Worm (Caenorhabditis elegans) whole organism, young adult: ENCODE measurements around the gene ttr-37.

Experiments
- F37B4.10 ChIP-seq: fragments of 200-800 bp; sonication (Bioruptor generic); IDR thresholded peaks from 2 replicates; pipeline ENCODE4 v1.3.6; 2022; ENCODE audit warnings: missing genetic modification characterization, missing compliant biosample characterization
- F52B5.7 ChIP-seq: sonication (generic microtip); optimal IDR thresholded peaks from 2 replicates; lab custom pipeline; 2016; ENCODE audit warnings: mild to moderate bottlenecking, missing genetic modification characterization, missing compliant biosample characterization
- F55B11.4 ChIP-seq: sonication (generic microtip); optimal IDR thresholded peaks from 2 replicates; lab custom pipeline; 2016; ENCODE audit warnings: missing compliant biosample characterization, missing genetic modification characterization, borderline replicate concordance; ENCODE audit not compliant: insufficient read depth
- Y67H2A.10 ChIP-seq: fragments of 200-800 bp; sonication (Bioruptor generic); conservative IDR thresholded peaks from 2 replicates; pipeline ENCODE4 v1.3.6; 2022; ENCODE audit warnings: missing genetic modification reagents, missing genetic modification characterization, missing compliant biosample characterization
- Y79H2A.3 ChIP-seq: fragments of 200-800 bp; sonication (Bioruptor generic); conservative IDR thresholded peaks from 2 replicates; pipeline ENCODE4 v1.3.6; 2022; ENCODE audit warnings: missing genetic modification reagents, missing genetic modification characterization, missing compliant biosample characterization
- ZK185.1 ChIP-seq: sonication (generic microtip); optimal IDR thresholded peaks from 2 replicates; lab custom pipeline; 2016; ENCODE audit warnings: mild to moderate bottlenecking, missing genetic modification characterization, missing compliant biosample characterization; ENCODE audit not compliant: poor library complexity, severe bottlenecking
- akir-1 ChIP-seq: fragments of 200-800 bp; sonication (Bioruptor generic); optimal IDR thresholded peaks from 2 replicates; lab custom pipeline; 2018; ENCODE audit warnings: mild to moderate bottlenecking, missing genetic modification characterization, moderate library complexity, missing compliant biosample characterization
- aptf-2 ChIP-seq: fragments of 200-800 bp; sonication (Bioruptor generic); conservative IDR thresholded peaks from 2 replicates; pipeline ENCODE4 v1.3.6; 2022; ENCODE audit warnings: missing genetic modification reagents, missing genetic modification characterization, missing compliant biosample characterization
- aptf-3 ChIP-seq: fragments of 200-800 bp; sonication (Bioruptor generic); IDR thresholded peaks from 2 replicates; pipeline ENCODE4 v1.3.6; 2022; ENCODE audit warnings: missing genetic modification characterization, missing compliant biosample characterization
- attf-6 ChIP-seq: fragments of 200-800 bp; sonication (Bioruptor generic); IDR thresholded peaks from 2 replicates; pipeline ENCODE4 v1.3.6; 2022; ENCODE audit warnings: missing genetic modification reagents, missing genetic modification characterization, missing compliant biosample characterization
- bed-2 ChIP-seq: fragments of 200-800 bp; sonication (Bioruptor generic); IDR thresholded peaks from 2 replicates; pipeline ENCODE4 v1.3.6; 2022; ENCODE audit warnings: missing genetic modification reagents, missing genetic modification characterization, missing compliant biosample characterization
- ccch-3 ChIP-seq: fragments of 200-800 bp; sonication (Bioruptor generic); optimal IDR thresholded peaks from 2 replicates; lab custom pipeline; 2018; ENCODE audit warnings: mild to moderate bottlenecking, missing genetic modification characterization, missing compliant biosample characterization
- cebp-2 ChIP-seq: fragments of 200-800 bp; sonication (Bioruptor generic); IDR thresholded peaks from 2 replicates; pipeline ENCODE4 v1.3.6; 2022; ENCODE audit warnings: missing genetic modification characterization, missing compliant biosample characterization
- dox-1 ChIP-seq: fragments of 200-800 bp; sonication (Bioruptor generic); IDR thresholded peaks from 2 replicates; pipeline ENCODE4 v1.3.6; 2022; ENCODE audit warnings: missing genetic modification reagents, missing genetic modification characterization, missing compliant biosample characterization
- dpff-1 ChIP-seq: sonication (generic microtip); optimal IDR thresholded peaks from 2 replicates; lab custom pipeline; 2017; ENCODE audit warnings: mild to moderate bottlenecking, missing genetic modification characterization, missing compliant biosample characterization
- fkh-3 ChIP-seq: sonication (generic microtip); optimal IDR thresholded peaks from 2 replicates; lab custom pipeline; 2016; ENCODE audit warnings: mild to moderate bottlenecking, missing genetic modification characterization, missing compliant biosample characterization
- gei-17 ChIP-seq: fragments of 200-800 bp; sonication (Bioruptor generic); optimal IDR thresholded peaks from 2 replicates; lab custom pipeline; 2018; ENCODE audit warnings: mild to moderate bottlenecking, missing genetic modification characterization, missing compliant biosample characterization
- hmg-1.2 ChIP-seq: fragments of 200-800 bp; sonication (Bioruptor generic); IDR thresholded peaks from 2 replicates; pipeline ENCODE4 v1.3.6; 2022; ENCODE audit warnings: missing genetic modification reagents, missing genetic modification characterization, missing compliant biosample characterization
- hmg-20 ChIP-seq: fragments of 200-800 bp; sonication (Bioruptor generic); IDR thresholded peaks from 2 replicates; pipeline ENCODE4 v1.3.6; 2022; ENCODE audit warnings: missing genetic modification reagents, missing genetic modification characterization, missing compliant biosample characterization
- lag-1 ChIP-seq: fragments of 200-800 bp; sonication (Bioruptor generic); IDR thresholded peaks from 2 replicates; pipeline ENCODE4 v1.3.6; 2022; ENCODE audit warnings: missing genetic modification reagents, missing genetic modification characterization, missing compliant biosample characterization
- let-607 ChIP-seq, 2 experiments: fragments of 200-800 bp in 1 of 2; sonication (Bioruptor generic) in 1 of 2; sonication (generic microtip) in 1 of 2; optimal IDR thresholded peaks; 2 replicates each; lab custom pipeline; 2016 to 2018; ENCODE audit warnings: mild to moderate bottlenecking in 2 of 2, missing compliant biosample characterization in 2 of 2, missing genetic modification characterization in 2 of 2, moderate library complexity in 2 of 2, missing genotype in 1 of 2
- lin-26 ChIP-seq: fragments of 200-800 bp; sonication (Bioruptor generic); IDR thresholded peaks from 2 replicates; pipeline ENCODE4 v1.3.6; 2022; ENCODE audit warnings: missing genetic modification reagents, missing genetic modification characterization, missing compliant biosample characterization
- lin-35 ChIP-seq, 3 experiments: fragments of 150-350 bp in 2 of 3; sonication (generic microtip) in 1 of 3; optimal IDR thresholded peaks; 2 replicates each; lab custom pipeline; 2014 to 2018; ENCODE audit warnings: missing biosample characterization in 3 of 3, missing genetic modification characterization in 3 of 3, missing genetic modification reagents in 3 of 3
- lin-40 ChIP-seq: sonication (generic microtip); optimal IDR thresholded peaks from 2 replicates; lab custom pipeline; 2016; ENCODE audit warnings: missing genetic modification characterization, mild to moderate bottlenecking, missing compliant biosample characterization, missing genotype, missing genetic modification reagents
- lsy-27 ChIP-seq: sonication (generic microtip); optimal IDR thresholded peaks from 2 replicates; lab custom pipeline; 2017; ENCODE audit warnings: missing genetic modification characterization, mild to moderate bottlenecking, missing compliant biosample characterization, antibody characterized with exemption, missing genotype, borderline replicate concordance; ENCODE audit not compliant: insufficient read depth
- madf-10 ChIP-seq: sonication (generic microtip); optimal IDR thresholded peaks from 2 replicates; lab custom pipeline; 2016; ENCODE audit warnings: mild to moderate bottlenecking, missing genetic modification characterization, missing compliant biosample characterization
- madf-3 ChIP-seq: fragments of 200-800 bp; sonication (Bioruptor generic); IDR thresholded peaks from 2 replicates; pipeline ENCODE4 v1.3.6; 2022; ENCODE audit warnings: missing genetic modification reagents, missing genetic modification characterization, missing compliant biosample characterization
- mcd-1 ChIP-seq: fragments of 200-800 bp; sonication (Bioruptor generic); IDR thresholded peaks from 2 replicates; pipeline ENCODE4 v1.3.6; 2022; ENCODE audit warnings: missing genetic modification reagents, missing genetic modification characterization, missing compliant biosample characterization
- mxl-1 ChIP-seq: sonication (generic microtip); optimal IDR thresholded peaks from 2 replicates; lab custom pipeline; 2016; ENCODE audit warnings: missing genetic modification characterization, missing compliant biosample characterization
- nhr-27 ChIP-seq: fragments of 200-800 bp; sonication (Bioruptor generic); optimal IDR thresholded peaks from 2 replicates; lab custom pipeline; 2018; ENCODE audit warnings: mild to moderate bottlenecking, missing genetic modification characterization, moderate library complexity, missing compliant biosample characterization
- nhr-90 ChIP-seq: sonication (generic microtip); optimal IDR thresholded peaks from 2 replicates; lab custom pipeline; 2016; ENCODE audit warnings: missing genotype, mild to moderate bottlenecking, missing genetic modification characterization, missing compliant biosample characterization
- pbrm-1 ChIP-seq: fragments of 200-800 bp; sonication (Bioruptor generic); IDR thresholded peaks from 2 replicates; pipeline ENCODE4 v1.3.6; 2022; ENCODE audit warnings: missing genetic modification reagents, missing genetic modification characterization, missing compliant biosample characterization
- rec-8 ChIP-seq, 2 experiments: sonication (generic microtip); optimal IDR thresholded peaks; 2 replicates each; lab custom pipeline; 2016; ENCODE audit warnings: mild to moderate bottlenecking in 2 of 2, missing genetic modification characterization in 2 of 2, missing genetic modification reagents in 2 of 2, missing genotype in 2 of 2, missing biosample characterization in 1 of 2, missing compliant biosample characterization in 1 of 2, moderate library complexity in 1 of 2
- repo-1 ChIP-seq: sonication (generic microtip); optimal IDR thresholded peaks from 2 replicates; lab custom pipeline; 2017; ENCODE audit warnings: mild to moderate bottlenecking, missing genetic modification characterization, missing compliant biosample characterization
- sea-2 ChIP-seq: fragments of 200-800 bp; sonication (Bioruptor generic); IDR thresholded peaks from 2 replicates; pipeline ENCODE4 v1.3.6; 2022; ENCODE audit warnings: missing genetic modification characterization, missing compliant biosample characterization
- snpc-1.1 ChIP-seq: sonication (generic microtip); optimal IDR thresholded peaks from 2 replicates; lab custom pipeline; 2017; ENCODE audit warnings: missing genetic modification characterization, mild to moderate bottlenecking, missing compliant biosample characterization, antibody characterized with exemption, moderate library complexity, missing genotype, missing genetic modification reagents; ENCODE audit not compliant: insufficient read depth
- tbp1 ChIP-seq: fragments of 200-800 bp; sonication (Bioruptor generic); optimal IDR thresholded peaks from 2 replicates; lab custom pipeline; 2018; ENCODE audit warnings: mild to moderate bottlenecking, missing genetic modification characterization, missing compliant biosample characterization
- unc-62 ChIP-seq: fragments of 150-350 bp; optimal IDR thresholded peaks from 2 replicates; lab custom pipeline; 2014; ENCODE audit warnings: missing biosample characterization, missing genetic modification reagents, missing genetic modification characterization
- xnd-1 ChIP-seq: sonication (generic microtip); optimal IDR thresholded peaks from 2 replicates; lab custom pipeline; 2016; ENCODE audit warnings: missing genotype, missing genetic modification reagents, missing genetic modification characterization, missing compliant biosample characterization
- zfh-2 ChIP-seq: fragments of 200-800 bp; sonication (Bioruptor generic); conservative IDR thresholded peaks from 2 replicates; pipeline ENCODE4 v1.3.6; 2022; ENCODE audit warnings: missing genetic modification reagents, missing genetic modification characterization, missing compliant biosample characterization

The ttr-37 gene

ce11 chrX:1370736-1371281 is 33.8 kb upstream of the ttr-37 start, which contains the start of gene F56C3.7:
TSS of gene F56C3.7 (minus strand) at chrX:1370786.
- TF ChIP-seq hmg-1.2 (GFP tag; lab: Robert Waterston, UW) (peak; percentile 15; the same call in 1 of the 2 replicates), madf-3 (GFP tag; lab: Robert Waterston, UW) (no peak), F52B5.7 (tag; lab: Kevin White, UChicago) (no peak), aptf-3 (GFP tag; lab: Robert Waterston, UW) (no peak), aptf-2 (GFP tag; lab: Robert Waterston, UW) (no peak), dox-1 (0 out of 2 replicates have a peak, but pooled peaks have one; percentile 41), fkh-3 (tag; lab: Kevin White, UChicago) (no peak), gei-17 (peak; percentile 77)

DNA sequence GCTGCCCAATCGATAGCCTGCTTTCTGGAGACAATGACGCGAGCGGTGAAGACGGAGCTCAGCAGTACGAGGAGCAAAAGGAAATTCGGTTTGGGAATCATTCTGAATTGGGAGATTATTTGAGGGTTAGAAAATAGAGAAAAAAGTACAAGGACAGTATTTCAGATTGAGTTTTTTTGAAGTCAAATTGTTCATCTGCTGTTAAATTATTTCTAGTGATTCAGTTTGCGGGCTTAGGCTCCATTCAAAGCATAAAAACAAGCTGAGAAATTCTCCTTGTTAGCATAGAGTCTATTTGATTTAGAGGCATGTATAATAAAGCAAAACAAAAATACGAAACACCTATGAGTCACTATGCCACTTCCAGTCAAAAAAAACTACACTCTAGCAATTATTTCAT is 30.4 kb upstream of the ttr-37 start, which contains the start of gene dgn-2:
Gene dgn-2, minus strand, starts transcription at position 101 of the 400 bp plus-strand sequence.
- TF ChIP-seq pbrm-1 (GFP tag; lab: Robert Waterston, UW) (no peak), aptf-3 (GFP tag; lab: Robert Waterston, UW) (no peak), lin-35 (GFP tag; optimal IDR thresholded peaks at IDR 0.05; lab: Kevin White, UChicago) (no peak), xnd-1 (tag; lab: Kevin White, UChicago) (no peak), nhr-27 (tag; lab: Kevin White, UChicago) (no peak)

- TF ChIP-seq cebp-2 (GFP tag; lab: Robert Waterston, UW) (no peak), F37B4.10 (no peak), dox-1 (no peak)
These were observed 23.7 kb upstream of the ttr-37 start, which contains the start of gene F56C3.4 for ce11 chrX:1360631-1361030. TSS of gene F56C3.4 (minus strand) at chrX:1360731.

- TF ChIP-seq fkh-3 (tag; lab: Kevin White, UChicago) = no peak
- no peak for TF ChIP-seq madf-10 (tag; lab: Kevin White, UChicago)
- no peak for TF ChIP-seq lin-26
- no peak for TF ChIP-seq rec-8 (tag; optimal IDR thresholded peaks at IDR 0.05; lab: Kevin White, UChicago)
- no peak for TF ChIP-seq snpc-1.1 (tag; lab: Kevin White, UChicago)
- TF ChIP-seq F55B11.4 (tag; lab: Kevin White, UChicago) = no peak
- no peak for TF ChIP-seq mxl-1 (tag; lab: Kevin White, UChicago)
- TF ChIP-seq nhr-90 (tag; lab: Kevin White, UChicago) = no peak
- TF ChIP-seq Y67H2A.10 (GFP tag; lab: Robert Waterston, UW) = no peak
- no peak for TF ChIP-seq mcd-1 (GFP tag; lab: Robert Waterston, UW)
- TF ChIP-seq attf-6 (GFP tag; lab: Robert Waterston, UW) = no peak
- no peak for TF ChIP-seq hmg-20 (GFP tag; lab: Robert Waterston, UW)
- no peak for TF ChIP-seq unc-62 (GFP tag; lab: Kevin White, UChicago)
These were observed 21.3 kb upstream of the ttr-37 start, which contains the start of gene F56C3.3 for ce11 chrX:1358295-1358694. TSS of gene F56C3.3 (minus strand) at chrX:1358395.

- TF ChIP-seq madf-3 (GFP tag; lab: Robert Waterston, UW) = no peak
- peak; percentile 50 for TF ChIP-seq lsy-27
- no peak for TF ChIP-seq zfh-2 (GFP tag; lab: Robert Waterston, UW)
- peak; percentile 99 for TF ChIP-seq lin-40
- TF ChIP-seq sea-2 (GFP tag; lab: Robert Waterston, UW) = no peak
- TF ChIP-seq repo-1 (tag; lab: Kevin White, UChicago) = peak; percentile 96
- TF ChIP-seq lag-1 (GFP tag; lab: Robert Waterston, UW) = 0 out of 2 replicates have a peak, but pooled peaks have one; percentile 29
- peak; percentile 43 to 90 for TF ChIP-seq let-607 (tag; optimal IDR thresholded peaks at IDR 0.05; lab: Kevin White, UChicago)
- TF ChIP-seq unc-62 (GFP tag; lab: Kevin White, UChicago) = peak; percentile 19
- TF ChIP-seq aptf-3 (GFP tag; lab: Robert Waterston, UW) = no peak
- peak; percentile 77 for TF ChIP-seq tbp1 (GFP tag; lab: Kevin White, UChicago)
- peak; percentile 86 for TF ChIP-seq akir-1 (GFP tag; lab: Kevin White, UChicago)
- no peak for TF ChIP-seq Y79H2A.3
- TF ChIP-seq dpff-1 (tag; lab: Kevin White, UChicago) = peak; percentile 62
- TF ChIP-seq bed-2 = peak; percentile 32; the same call in 1 of the 2 replicates
- TF ChIP-seq ZK185.1 = peak; percentile 98
- TF ChIP-seq ccch-3 (GFP tag; lab: Kevin White, UChicago) = peak; percentile 58
These were observed 7.8 kb upstream of the ttr-37 start for ce11 chrX:1344818-1345217.
